Worm (Caenorhabditis elegans): ENCODE data around the gene C16C10.9.

DNA sequence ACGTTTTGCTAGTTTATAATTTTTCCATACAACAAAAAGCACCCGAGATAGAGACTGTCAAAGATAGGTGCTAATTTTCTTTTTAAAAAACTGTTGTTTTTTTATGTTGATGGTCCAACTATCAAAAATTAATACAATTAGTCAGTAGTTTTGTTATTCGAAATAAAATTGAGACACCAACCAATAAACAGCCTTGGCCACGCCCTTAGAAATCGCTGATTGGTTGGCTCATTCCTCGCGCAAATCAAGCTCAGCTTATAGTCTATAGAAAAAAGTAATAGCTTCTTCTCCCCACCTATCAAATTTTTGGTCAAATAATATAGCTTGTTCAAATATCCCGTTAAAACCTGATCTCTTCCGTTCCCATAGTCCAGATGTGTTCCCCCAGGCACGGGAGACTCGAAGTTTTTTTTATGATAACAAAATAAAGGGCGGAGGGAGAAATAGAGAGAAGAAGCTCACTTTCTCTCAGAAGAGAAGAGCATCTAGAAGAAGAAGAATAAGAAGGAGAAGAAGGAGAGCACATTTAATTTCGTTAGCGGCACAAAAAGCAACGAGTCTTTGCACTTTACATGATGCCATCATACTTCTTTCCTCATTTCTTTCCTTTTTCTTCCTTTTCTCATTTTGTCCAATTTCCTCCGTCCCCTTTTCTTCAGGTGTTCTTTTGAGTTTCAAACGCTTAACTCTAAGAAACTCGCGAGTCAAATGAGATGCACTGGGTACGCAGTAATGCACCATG, 25.2 kb downstream of the C16C10.9 start:
- TF ChIP-seq him-1 (tag; optimal IDR thresholded peaks at IDR 0.05) (no peak), W03F9.2 (tag; optimal IDR thresholded peaks at IDR 0.05) (no peak)

Data from whole organism, L4/young adult.